Worm (Caenorhabditis elegans) whole organism, late embryonic: ENCODE data around the gene K06A9.3.

Experiments
- C08G9.2 ChIP-seq: sonication (generic microtip); optimal IDR thresholded peaks from 2 replicates; lab custom pipeline; 2016; ENCODE audit warnings: mild to moderate bottlenecking, missing genetic modification characterization, moderate library complexity, missing compliant biosample characterization
- K09A11.1 ChIP-seq: sonication (generic microtip); optimal IDR thresholded peaks from 2 replicates; lab custom pipeline; 2017; ENCODE audit warnings: antibody characterized with exemption, mild to moderate bottlenecking, missing genetic modification characterization, missing compliant biosample characterization; ENCODE audit not compliant: insufficient read depth
- Y22D7AL.16 ChIP-seq: sonication (generic microtip); optimal IDR thresholded peaks from 2 replicates; lab custom pipeline; 2016; ENCODE audit warnings: missing genetic modification characterization, missing compliant biosample characterization
- ahr-1 ChIP-seq: sonication (generic microtip); optimal IDR thresholded peaks from 2 replicates; lab custom pipeline; 2016; ENCODE audit warnings: missing genetic modification characterization, missing compliant biosample characterization
- ama-1 ChIP-seq: fragments of 150-350 bp; optimal IDR thresholded peaks from 2 replicates; lab custom pipeline; 2014
- ceh-14 ChIP-seq: sonication (generic microtip); optimal IDR thresholded peaks from 2 replicates; lab custom pipeline; 2016; ENCODE audit warnings: missing genotype, missing genetic modification characterization, missing compliant biosample characterization
- ceh-18 ChIP-seq: sonication (generic microtip); optimal IDR thresholded peaks from 2 replicates; lab custom pipeline; 2016; ENCODE audit warnings: missing genetic modification characterization, missing compliant biosample characterization
- ceh-34 ChIP-seq: sonication (generic microtip); optimal IDR thresholded peaks from 2 replicates; lab custom pipeline; 2016; ENCODE audit warnings: mild to moderate bottlenecking, missing genetic modification characterization, missing compliant biosample characterization
- ceh-6 ChIP-seq: fragments of 200-800 bp; sonication (Bioruptor generic); optimal IDR thresholded peaks from 2 replicates; lab custom pipeline; 2018; ENCODE audit warnings: mild to moderate bottlenecking, missing genetic modification characterization, missing compliant biosample characterization
- che-1 ChIP-seq: sonication (generic microtip); optimal IDR thresholded peaks from 2 replicates; lab custom pipeline; 2016; ENCODE audit warnings: mild to moderate bottlenecking, missing genetic modification characterization, missing compliant biosample characterization
- dve-1 ChIP-seq: sonication (generic microtip); optimal IDR thresholded peaks from 2 replicates; lab custom pipeline; 2017; ENCODE audit warnings: antibody characterized with exemption, mild to moderate bottlenecking, missing genetic modification characterization, missing compliant biosample characterization
- elt-2 ChIP-seq: sonication (generic microtip); optimal IDR thresholded peaks from 2 replicates; lab custom pipeline; 2016; ENCODE audit warnings: missing genetic modification reagents, missing genetic modification characterization, missing compliant biosample characterization
- elt-4 ChIP-seq: sonication (generic microtip); optimal IDR thresholded peaks from 2 replicates; lab custom pipeline; 2016; ENCODE audit warnings: missing genetic modification characterization, missing compliant biosample characterization
- ets-4 ChIP-seq: sonication (generic microtip); optimal IDR thresholded peaks from 2 replicates; lab custom pipeline; 2016; ENCODE audit warnings: missing genetic modification characterization, missing compliant biosample characterization
- eyg-1 ChIP-seq: sonication (generic microtip); optimal IDR thresholded peaks from 2 replicates; lab custom pipeline; 2016; ENCODE audit warnings: missing genotype, missing genetic modification characterization, missing compliant biosample characterization
- fax-1 ChIP-seq: sonication (generic microtip); optimal IDR thresholded peaks from 2 replicates; lab custom pipeline; 2016; ENCODE audit warnings: missing genotype, missing genetic modification characterization, missing compliant biosample characterization
- fkh-10 ChIP-seq: fragments of 150-350 bp; optimal IDR thresholded peaks from 2 replicates; lab custom pipeline; 2014; ENCODE audit warnings: missing biosample characterization, missing genetic modification reagents, missing genetic modification characterization
- lin-11 ChIP-seq: fragments of 200-800 bp; sonication (Bioruptor generic); optimal IDR thresholded peaks from 2 replicates; lab custom pipeline; 2018; ENCODE audit warnings: mild to moderate bottlenecking, missing genetic modification characterization, missing compliant biosample characterization
- mec-3 ChIP-seq: sonication (generic microtip); optimal IDR thresholded peaks from 2 replicates; lab custom pipeline; 2016; ENCODE audit warnings: borderline replicate concordance, missing genetic modification characterization, missing compliant biosample characterization
- nhr-11 ChIP-seq: fragments of 150-350 bp; optimal IDR thresholded peaks from 2 replicates; lab custom pipeline; 2014; ENCODE audit warnings: missing biosample characterization, missing genetic modification characterization
- nhr-232 ChIP-seq: sonication (generic microtip); optimal IDR thresholded peaks from 2 replicates; lab custom pipeline; 2016; ENCODE audit warnings: missing genetic modification characterization, missing compliant biosample characterization
- npax-4 ChIP-seq: sonication (generic microtip); optimal IDR thresholded peaks from 2 replicates; lab custom pipeline; 2016; ENCODE audit warnings: missing genetic modification characterization, missing compliant biosample characterization
- odd-2 ChIP-seq: sonication (generic microtip); optimal IDR thresholded peaks from 2 replicates; lab custom pipeline; 2017; ENCODE audit warnings: antibody characterized with exemption, mild to moderate bottlenecking, missing genetic modification characterization, missing compliant biosample characterization
- pax-1 ChIP-seq: fragments of 150-350 bp; optimal IDR thresholded peaks from 2 replicates; lab custom pipeline; 2014; ENCODE audit warnings: missing biosample characterization, missing genetic modification characterization
- pros-1 ChIP-seq: fragments of 150-350 bp; optimal IDR thresholded peaks from 2 replicates; lab custom pipeline; 2014; ENCODE audit warnings: missing biosample characterization, missing genetic modification reagents, missing genetic modification characterization
- ref-2 ChIP-seq: sonication (generic microtip); optimal IDR thresholded peaks from 2 replicates; lab custom pipeline; 2016; ENCODE audit warnings: missing genetic modification characterization, missing compliant biosample characterization
- rnt-1 ChIP-seq: sonication (generic microtip); optimal IDR thresholded peaks from 2 replicates; lab custom pipeline; 2016; ENCODE audit warnings: missing genetic modification characterization, missing compliant biosample characterization
- sdc-2 ChIP-seq: sonication (generic microtip); optimal IDR thresholded peaks from 2 replicates; lab custom pipeline; 2016; ENCODE audit warnings: missing genotype, missing genetic modification characterization, missing compliant biosample characterization
- sox-4 ChIP-seq: sonication (generic microtip); optimal IDR thresholded peaks from 2 replicates; lab custom pipeline; 2017; ENCODE audit warnings: mild to moderate bottlenecking, missing genetic modification characterization, inconsistent platforms, missing compliant biosample characterization
- syd-9 ChIP-seq: sonication (generic microtip); optimal IDR thresholded peaks from 2 replicates; lab custom pipeline; 2016; ENCODE audit warnings: mild to moderate bottlenecking, missing genetic modification characterization, moderate library complexity, missing compliant biosample characterization
- tbx-2 ChIP-seq: sonication (generic microtip); optimal IDR thresholded peaks from 2 replicates; lab custom pipeline; 2016; ENCODE audit warnings: missing genetic modification characterization, missing compliant biosample characterization
- tbx-7 ChIP-seq: sonication (generic microtip); optimal IDR thresholded peaks from 2 replicates; lab custom pipeline; 2016; ENCODE audit warnings: missing genotype, missing genetic modification characterization, missing compliant biosample characterization
- unc-42 ChIP-seq: sonication (generic microtip); optimal IDR thresholded peaks from 2 replicates; lab custom pipeline; 2016; ENCODE audit warnings: missing genotype, missing genetic modification characterization, missing compliant biosample characterization
- unc-55 ChIP-seq: sonication (generic microtip); optimal IDR thresholded peaks from 2 replicates; lab custom pipeline; 2017; ENCODE audit warnings: missing biosample characterization, missing genetic modification reagents, missing genetic modification characterization
- zip-5 ChIP-seq: sonication (generic microtip); optimal IDR thresholded peaks from 2 replicates; lab custom pipeline; 2016; ENCODE audit warnings: missing genetic modification characterization, missing compliant biosample characterization

K06A9.3 gene

DNA sequence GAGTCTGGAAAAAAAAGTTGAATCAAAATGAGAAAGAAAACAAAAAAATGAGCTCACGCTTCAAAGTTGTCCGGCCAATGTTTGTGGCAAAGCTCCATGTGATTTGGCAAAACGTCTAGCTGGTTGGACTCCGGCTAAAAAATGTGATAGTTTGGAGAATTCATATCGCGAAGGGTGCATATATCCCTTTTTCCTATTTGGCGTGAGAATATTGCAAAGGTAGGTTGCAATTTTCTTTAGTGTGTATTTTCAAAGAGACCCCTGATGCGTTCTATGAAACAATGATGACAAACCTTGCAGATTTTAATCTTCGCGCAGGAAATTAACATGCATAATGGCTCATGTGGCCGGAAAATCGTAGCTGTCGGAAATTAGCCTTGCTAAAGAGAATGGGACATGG lies 43.0 kb downstream of the K06A9.3 start:
- TF ChIP-seq tbx-2 = no peak
- peak; percentile 95 for TF ChIP-seq sdc-2 (tag; lab: Kevin White, UChicago)

DNA sequence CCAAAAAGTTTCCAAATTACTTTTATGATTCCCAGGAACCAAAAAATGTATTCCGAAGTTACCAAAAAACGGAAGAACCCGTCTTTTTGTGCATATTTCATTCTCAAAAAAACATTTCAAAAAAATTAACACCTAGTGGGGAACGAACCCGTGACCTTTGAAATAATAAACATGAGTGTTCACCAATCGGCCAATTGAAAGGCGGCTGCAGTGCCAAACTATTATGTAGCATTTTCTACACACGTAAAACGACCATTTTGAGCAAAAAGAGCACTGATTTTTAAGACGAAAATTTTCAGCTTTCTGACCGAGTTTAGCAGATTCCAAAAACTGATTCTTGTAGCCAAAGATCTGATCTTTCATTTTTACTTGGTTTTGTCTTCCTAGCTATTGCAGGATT lies 44.1 kb downstream of the K06A9.3 start:
- TF ChIP-seq sox-4 (tag; lab: Kevin White, UChicago) (no peak), nhr-232 (tag; lab: Kevin White, UChicago) (no peak), ahr-1 (tag; lab: Kevin White, UChicago) (no peak), elt-4 (no peak), tbx-2 (no peak), dve-1 (tag; lab: Kevin White, UChicago) (no peak), che-1 (tag; lab: Kevin White, UChicago) (no peak), ama-1 (lab: Kevin White, UChicago) (no peak), Y22D7AL.16 (no peak), fax-1 (tag; lab: Kevin White, UChicago) (no peak), odd-2 (tag; lab: Kevin White, UChicago) (no peak), ceh-18 (tag; lab: Kevin White, UChicago) (no peak), npax-4 (tag; lab: Kevin White, UChicago) (no peak), K09A11.1 (tag; lab: Kevin White, UChicago) (no peak), C08G9.2 (tag; lab: Kevin White, UChicago) (no peak), tbx-7 (tag; lab: Kevin White, UChicago) (no peak), zip-5 (tag; lab: Kevin White, UChicago) (no peak), nhr-11 (tag; lab: Kevin White, UChicago) (no peak), ceh-6 (no peak)

DNA sequence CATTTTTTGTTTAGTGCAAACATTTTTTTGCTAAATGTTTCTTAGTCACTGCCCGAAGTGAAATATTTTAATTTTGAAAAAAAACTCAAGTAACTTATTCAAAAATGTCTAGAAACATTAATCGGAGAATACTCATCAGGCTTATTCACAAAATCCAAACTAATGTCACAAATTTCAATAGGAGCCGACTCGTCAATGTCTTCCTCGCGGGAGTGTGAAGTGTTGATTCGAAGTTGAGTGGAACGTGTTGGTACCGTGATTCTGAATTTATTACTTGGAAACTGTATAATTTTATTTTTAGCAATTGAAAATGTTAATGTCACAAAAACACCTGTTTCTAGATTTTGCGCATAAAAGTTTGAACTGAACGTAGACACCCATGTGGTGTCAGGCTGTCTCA lies 45.6 kb downstream of the K06A9.3 start:
- TF ChIP-seq elt-2 (tag; lab: Kevin White, UChicago) (no peak), tbx-7 (tag; lab: Kevin White, UChicago) (no peak), dve-1 (tag; lab: Kevin White, UChicago) (no peak), zip-5 (tag; lab: Kevin White, UChicago) (no peak), sdc-2 (tag; lab: Kevin White, UChicago) (no peak), unc-55 (GFP tag; lab: Kevin White, UChicago) (no peak), pax-1 (tag; lab: Kevin White, UChicago) (no peak)

DNA sequence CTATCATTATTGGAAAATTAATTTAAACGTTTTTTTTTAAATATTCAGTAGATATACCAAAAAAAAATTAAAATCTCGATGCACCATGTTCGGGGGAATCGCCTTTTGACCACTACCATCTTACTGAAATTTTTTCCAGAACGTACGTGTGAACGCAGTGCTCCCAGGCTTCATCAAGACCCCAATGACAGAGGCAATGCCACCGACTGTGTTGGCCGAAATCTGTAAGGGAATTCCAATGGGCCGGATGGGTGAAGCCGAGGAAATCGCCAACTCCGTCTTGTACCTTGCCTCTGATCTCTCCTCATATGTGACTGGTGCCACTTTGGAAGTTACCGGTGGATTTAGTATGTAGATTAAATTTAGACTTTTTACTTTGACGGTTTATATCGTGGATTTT lies 46.4 kb downstream of the K06A9.3 start:
- TF ChIP-seq C08G9.2 (tag; lab: Kevin White, UChicago) (no peak), tbx-7 (tag; lab: Kevin White, UChicago) (no peak), zip-5 (tag; lab: Kevin White, UChicago) (no peak), rnt-1 (tag; lab: Kevin White, UChicago) (no peak), mec-3 (tag; lab: Kevin White, UChicago) (no peak), lin-11 (tag; lab: Kevin White, UChicago) (no peak), unc-42 (tag; lab: Kevin White, UChicago) (no peak), nhr-11 (tag; lab: Kevin White, UChicago) (no peak), tbx-2 (no peak), ceh-34 (tag; lab: Kevin White, UChicago) (no peak), elt-2 (tag; lab: Kevin White, UChicago) (no peak)
- TF ChIP-seq, all 69 proteins: peak for 0

DNA sequence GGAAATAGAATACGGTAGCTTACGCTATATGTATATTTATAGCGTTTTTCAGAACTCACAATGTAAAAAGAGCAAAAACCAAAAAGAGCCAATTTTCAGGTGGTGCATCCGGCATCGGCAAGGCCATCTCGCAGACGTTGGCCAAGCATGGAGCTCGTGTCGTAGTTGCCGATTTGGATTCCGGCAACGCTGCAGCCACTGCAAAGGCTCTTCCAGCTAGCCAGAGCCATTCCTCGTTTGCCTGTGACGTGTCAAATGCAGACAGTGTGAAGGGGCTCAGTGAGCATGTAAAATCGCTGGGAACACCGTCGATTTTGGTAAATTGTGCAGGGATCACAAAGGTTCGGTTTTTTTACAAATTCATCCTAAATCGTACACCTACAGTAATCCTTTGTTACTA lies 48.1 kb downstream of the K06A9.3 start:
- TF ChIP-seq Y22D7AL.16 = no peak
- no peak for TF ChIP-seq ahr-1 (tag; lab: Kevin White, UChicago)
- TF ChIP-seq zip-5 (tag; lab: Kevin White, UChicago) = no peak
- no peak for TF ChIP-seq pros-1 (tag; lab: Kevin White, UChicago)
- no peak for TF ChIP-seq syd-9 (tag; lab: Kevin White, UChicago)
- no peak for TF ChIP-seq ref-2 (tag; lab: Kevin White, UChicago)
- no peak for TF ChIP-seq nhr-232 (tag; lab: Kevin White, UChicago)
- no peak for TF ChIP-seq ets-4 (tag; lab: Kevin White, UChicago)
- TF ChIP-seq eyg-1 (tag; lab: Kevin White, UChicago) = no peak
- no peak for TF ChIP-seq dve-1 (tag; lab: Kevin White, UChicago)
- no peak for TF ChIP-seq fkh-10
- no peak for TF ChIP-seq ceh-14 (tag; lab: Kevin White, UChicago)
- TF ChIP-seq lin-11 (tag; lab: Kevin White, UChicago) = no peak
- TF ChIP-seq, all 69 proteins: peak for 0
